Fruit fly (Drosophila melanogaster): Measurements from ENCODE around the gene fu.

dm6 chrX:18669811-18670477 lies 12.4 kb downstream of the fu start:
- TF ChIP-seq Eip78C (GFP tag) (peak; percentile 40), esn (GFP tag; optimal IDR thresholded peaks at IDR 0.05) (no peak), Gug (GFP tag; IDR thresholded peaks at IDR 0.05) (no peak), Hr38 (GFP tag; optimal IDR thresholded peaks at IDR 0.05) (no peak), Lpt (GFP tag; optimal IDR thresholded peaks at IDR 0.05) (no peak), CG15336 (GFP tag; IDR thresholded peaks at IDR 0.05) (no peak), OdsH (GFP tag; optimal IDR thresholded peaks at IDR 0.05) (no peak)
